Worm (Caenorhabditis elegans) whole organism, young adult: Measurements from ENCODE around the gene Y17G7B.22.

ENCODE experiments used
- F10E7.11 ChIP-seq: sonication (generic microtip); optimal IDR thresholded peaks from 2 replicates; lab custom pipeline; 2017; ENCODE audit warnings: mild to moderate bottlenecking, missing genetic modification characterization, moderate library complexity, missing compliant biosample characterization
- F23B12.7 ChIP-seq: sonication (generic microtip); optimal IDR thresholded peaks from 2 replicates; lab custom pipeline; 2017; ENCODE audit warnings: missing genetic modification characterization, mild to moderate bottlenecking, missing compliant biosample characterization, antibody characterized with exemption, moderate library complexity; ENCODE audit not compliant: insufficient read depth
- F33H1.4 ChIP-seq: fragments of 200-800 bp; sonication (Bioruptor generic); IDR thresholded peaks from 2 replicates; pipeline ENCODE4 v1.3.6; 2022; ENCODE audit warnings: missing genetic modification reagents, missing genetic modification characterization, missing compliant biosample characterization
- F49E8.2 ChIP-seq: sonication (generic microtip); optimal IDR thresholded peaks from 3 replicates; lab custom pipeline; 2017; ENCODE audit warnings: missing genetic modification characterization, mild to moderate bottlenecking, missing compliant biosample characterization, antibody characterized with exemption, moderate library complexity; ENCODE audit not compliant: insufficient read depth
- F57C9.4 ChIP-seq: sonication (generic microtip); optimal IDR thresholded peaks from 2 replicates; lab custom pipeline; 2017; ENCODE audit warnings: mild to moderate bottlenecking, missing genetic modification characterization, missing compliant biosample characterization
- aptf-2 ChIP-seq: fragments of 200-800 bp; sonication (Bioruptor generic); conservative IDR thresholded peaks from 2 replicates; pipeline ENCODE4 v1.3.6; 2022; ENCODE audit warnings: missing genetic modification reagents, missing genetic modification characterization, missing compliant biosample characterization
- attf-5 ChIP-seq: fragments of 200-800 bp; sonication (Bioruptor generic); optimal IDR thresholded peaks from 2 replicates; lab custom pipeline; 2018; ENCODE audit warnings: mild to moderate bottlenecking, missing genetic modification characterization, missing compliant biosample characterization
- cebp-1 ChIP-seq, 2 experiments: fragments of 200-800 bp in 1 of 2; sonication (Bioruptor generic) in 1 of 2; sonication (generic microtip) in 1 of 2; IDR thresholded peaks in 1 of 2; optimal IDR thresholded peaks in 1 of 2; 2 replicates each; pipeline versions ENCODE4 v1.3.6 to Lab custom; 2017 to 2022; ENCODE audit warnings: missing compliant biosample characterization in 2 of 2, missing genetic modification characterization in 2 of 2, mild to moderate bottlenecking in 1 of 2, missing genetic modification reagents in 1 of 2, moderate library complexity in 1 of 2
- dox-1 ChIP-seq: fragments of 200-800 bp; sonication (Bioruptor generic); IDR thresholded peaks from 2 replicates; pipeline ENCODE4 v1.3.6; 2022; ENCODE audit warnings: missing genetic modification reagents, missing genetic modification characterization, missing compliant biosample characterization
- dpl-1 ChIP-seq: fragments of 150-350 bp; optimal IDR thresholded peaks from 2 replicates; lab custom pipeline; 2014; ENCODE audit warnings: missing biosample characterization, missing genetic modification reagents, missing genetic modification characterization
- efl-1 ChIP-seq: fragments of 150-350 bp; optimal IDR thresholded peaks from 2 replicates; lab custom pipeline; 2014; ENCODE audit warnings: missing biosample characterization, missing genetic modification reagents, missing genetic modification characterization
- egl-44 ChIP-seq: fragments of 200-800 bp; sonication (Bioruptor generic); IDR thresholded peaks from 2 replicates; pipeline ENCODE4 v1.3.6; 2022; ENCODE audit warnings: missing genetic modification reagents, missing genetic modification characterization, missing compliant biosample characterization
- fkh-3 ChIP-seq: sonication (generic microtip); optimal IDR thresholded peaks from 2 replicates; lab custom pipeline; 2016; ENCODE audit warnings: mild to moderate bottlenecking, missing genetic modification characterization, missing compliant biosample characterization
- gei-17 ChIP-seq: fragments of 200-800 bp; sonication (Bioruptor generic); optimal IDR thresholded peaks from 2 replicates; lab custom pipeline; 2018; ENCODE audit warnings: mild to moderate bottlenecking, missing genetic modification characterization, missing compliant biosample characterization
- him-1 ChIP-seq: sonication (generic microtip); optimal IDR thresholded peaks from 2 replicates; lab custom pipeline; 2016; ENCODE audit warnings: missing genotype, missing genetic modification reagents, missing genetic modification characterization, missing compliant biosample characterization
- hmg-1.2 ChIP-seq: fragments of 200-800 bp; sonication (Bioruptor generic); IDR thresholded peaks from 2 replicates; pipeline ENCODE4 v1.3.6; 2022; ENCODE audit warnings: missing genetic modification reagents, missing genetic modification characterization, missing compliant biosample characterization
- hrde-1 ChIP-seq: sonication (generic microtip); optimal IDR thresholded peaks from 2 replicates; lab custom pipeline; 2016; ENCODE audit warnings: missing genetic modification characterization, mild to moderate bottlenecking, missing compliant biosample characterization, moderate library complexity, missing genotype, missing genetic modification reagents, borderline replicate concordance
- hsf-1 ChIP-seq: fragments of 200-800 bp; sonication (Bioruptor generic); IDR thresholded peaks from 2 replicates; pipeline ENCODE4 v1.3.6; 2022; ENCODE audit warnings: missing genetic modification reagents, missing genetic modification characterization, missing compliant biosample characterization
- lin-26 ChIP-seq: fragments of 200-800 bp; sonication (Bioruptor generic); IDR thresholded peaks from 2 replicates; pipeline ENCODE4 v1.3.6; 2022; ENCODE audit warnings: missing genetic modification reagents, missing genetic modification characterization, missing compliant biosample characterization
- lin-35 ChIP-seq, 3 experiments: fragments of 150-350 bp in 2 of 3; sonication (generic microtip) in 1 of 3; optimal IDR thresholded peaks; 2 replicates each; lab custom pipeline; 2014 to 2018; ENCODE audit warnings: missing biosample characterization in 3 of 3, missing genetic modification characterization in 3 of 3, missing genetic modification reagents in 3 of 3
- lin-40 ChIP-seq: sonication (generic microtip); optimal IDR thresholded peaks from 2 replicates; lab custom pipeline; 2016; ENCODE audit warnings: missing genetic modification characterization, mild to moderate bottlenecking, missing compliant biosample characterization, missing genotype, missing genetic modification reagents
- lin-54 ChIP-seq: fragments of 200-800 bp; sonication (Bioruptor generic); optimal IDR thresholded peaks from 2 replicates; lab custom pipeline; 2018; ENCODE audit warnings: mild to moderate bottlenecking, missing genetic modification characterization, missing compliant biosample characterization
- lir-1 ChIP-seq: fragments of 200-800 bp; sonication (Bioruptor generic); conservative IDR thresholded peaks from 2 replicates; pipeline ENCODE4 v1.3.6; 2022; ENCODE audit warnings: missing genetic modification reagents, missing genetic modification characterization, missing compliant biosample characterization
- lsl-1 ChIP-seq: fragments of 200-800 bp; sonication (Bioruptor generic); optimal IDR thresholded peaks from 2 replicates; lab custom pipeline; 2018; ENCODE audit warnings: mild to moderate bottlenecking, missing genetic modification characterization, moderate library complexity, missing compliant biosample characterization
- madf-3 ChIP-seq: fragments of 200-800 bp; sonication (Bioruptor generic); IDR thresholded peaks from 2 replicates; pipeline ENCODE4 v1.3.6; 2022; ENCODE audit warnings: missing genetic modification reagents, missing genetic modification characterization, missing compliant biosample characterization
- madf-6 ChIP-seq: fragments of 200-800 bp; sonication (Bioruptor generic); IDR thresholded peaks from 2 replicates; pipeline ENCODE4 v1.3.6; 2022; ENCODE audit warnings: missing genetic modification reagents, missing genetic modification characterization, missing compliant biosample characterization
- mcd-1 ChIP-seq: fragments of 200-800 bp; sonication (Bioruptor generic); IDR thresholded peaks from 2 replicates; pipeline ENCODE4 v1.3.6; 2022; ENCODE audit warnings: missing genetic modification reagents, missing genetic modification characterization, missing compliant biosample characterization
- mes-4 ChIP-seq: sonication (generic microtip); optimal IDR thresholded peaks from 2 replicates; lab custom pipeline; 2016; ENCODE audit warnings: missing genotype, missing genetic modification characterization, missing compliant biosample characterization
- nfya-2 ChIP-seq: fragments of 200-800 bp; sonication (Bioruptor generic); IDR thresholded peaks from 2 replicates; pipeline ENCODE4 v1.3.6; 2022; ENCODE audit warnings: missing genetic modification reagents, missing genetic modification characterization, missing compliant biosample characterization
- nfyb-1 ChIP-seq: fragments of 200-800 bp; sonication (Bioruptor generic); IDR thresholded peaks from 2 replicates; pipeline ENCODE4 v1.3.6; 2022; ENCODE audit warnings: missing genetic modification reagents, missing genetic modification characterization, missing compliant biosample characterization
- pbrm-1 ChIP-seq: fragments of 200-800 bp; sonication (Bioruptor generic); IDR thresholded peaks from 2 replicates; pipeline ENCODE4 v1.3.6; 2022; ENCODE audit warnings: missing genetic modification reagents, missing genetic modification characterization, missing compliant biosample characterization
- zfh-2 ChIP-seq: fragments of 200-800 bp; sonication (Bioruptor generic); conservative IDR thresholded peaks from 2 replicates; pipeline ENCODE4 v1.3.6; 2022; ENCODE audit warnings: missing genetic modification reagents, missing genetic modification characterization, missing compliant biosample characterization

The Y17G7B.22 gene

ce11 chrII:12107840-12108239 is 40.0 kb downstream of the Y17G7B.22 start, which contains the start of gene Y17G7B.18:
Y17G7B.18 (minus strand) TSS chrII:12107857.
- TF ChIP-seq gei-17 (GFP tag; lab: Kevin White, UChicago) (no peak), hrde-1 (no peak), efl-1 (GFP tag; lab: Kevin White, UChicago) (peak; percentile 84), lin-26 (GFP tag; lab: Robert Waterston, UW) (no peak), F33H1.4 (GFP tag; lab: Robert Waterston, UW) (peak; percentile 38), hsf-1 (GFP tag; lab: Robert Waterston, UW) (0 out of 2 replicates have a peak, but pooled peaks have one; percentile 17), F10E7.11 (tag; lab: Kevin White, UChicago) (no peak), F49E8.2 (tag; lab: Kevin White, UChicago) (no peak), lsl-1 (GFP tag; lab: Kevin White, UChicago) (peak; percentile 34), lin-54 (peak; percentile 90), dpl-1 (GFP tag; lab: Kevin White, UChicago) (peak; percentile 85), lin-40 (tag; lab: Kevin White, UChicago) (peak; percentile 42), F23B12.7 (peak; percentile 21), attf-5 (GFP tag; lab: Kevin White, UChicago) (peak; percentile 76), hmg-1.2 (GFP tag; lab: Robert Waterston, UW) (peak; percentile 11; the same call in 1 of the 2 replicates), nfya-2 (GFP tag; lab: Robert Waterston, UW) (no peak), dox-1 (peak; percentile 32; the same call in 1 of the 2 replicates), madf-3 (no peak), zfh-2 (GFP tag; lab: Robert Waterston, UW) (0 out of 2 replicates have a peak, but pooled peaks have one; percentile 2), him-1 (tag; lab: Kevin White, UChicago) (no peak), lin-35 (GFP tag; optimal IDR thresholded peaks at IDR 0.05; lab: Kevin White, UChicago) (peak; percentile 2 to 93 (median 75)), pbrm-1 (GFP tag; lab: Robert Waterston, UW) (peak; percentile 19; the same call in 1 of the 2 replicates), cebp-1 (GFP tag; IDR thresholded peaks at IDR 0.05; lab: Robert Waterston, UW) (peak; percentile 37; the same call in 1 of the 2 replicates), cebp-1 (tag; optimal IDR thresholded peaks at IDR 0.05; lab: Kevin White, UChicago) (peak; percentile 94), mcd-1 (GFP tag; lab: Robert Waterston, UW) (peak; percentile 97), madf-6 (GFP tag; lab: Robert Waterston, UW) (0 out of 2 replicates have a peak, but pooled peaks have one; percentile 35), lir-1 (GFP tag; lab: Robert Waterston, UW) (no peak)
- TF ChIP-seq, all 124 proteins: peak for 17

- peak; percentile 81 for TF ChIP-seq nfyb-1 (GFP tag; lab: Robert Waterston, UW)
- no peak for TF ChIP-seq mes-4 (tag; lab: Kevin White, UChicago)
These were observed 41.0 kb downstream of the Y17G7B.22 start for ce11 chrII:12108843-12109242.

- TF ChIP-seq egl-44 (GFP tag; lab: Robert Waterston, UW) (no peak), F57C9.4 (no peak), fkh-3 (tag; lab: Kevin White, UChicago) (peak; percentile 22), zfh-2 (GFP tag; lab: Robert Waterston, UW) (peak; percentile 69; the same call in 1 of the 2 replicates), aptf-2 (GFP tag; lab: Robert Waterston, UW) (no peak)
These were observed 43.2 kb downstream of the Y17G7B.22 start for ce11 chrII:12110997-12111396.
